Fruit fly (Drosophila melanogaster) whole organism, adult: ENCODE measurements around the gene CG31549.

ENCODE experiments used
- CG11617 ChIP-seq: fragments of 200-800 bp; sonication (Bioruptor generic); optimal IDR thresholded peaks from 2 replicates; lab custom pipeline; 2017; ENCODE audit warnings: mild to moderate bottlenecking, missing biosample characterization, missing genetic modification reagents, missing genetic modification characterization
- CG7101 ChIP-seq: fragments of 200-800 bp; sonication (Bioruptor generic); optimal IDR thresholded peaks from 2 replicates; lab custom pipeline; 2018; ENCODE audit warnings: missing biosample characterization, mild to moderate bottlenecking, missing genetic modification characterization, moderate library complexity
- cnc ChIP-seq, 2 experiments: fragments of >200 bp; optimal IDR thresholded peaks; 2 replicates each; lab custom pipeline; 2017
- pad ChIP-seq: fragments of 200-800 bp; sonication (Bioruptor generic); optimal IDR thresholded peaks from 3 replicates; lab custom pipeline; 2017; ENCODE audit warnings: missing biosample characterization, missing genetic modification characterization, mild to moderate bottlenecking, moderate library complexity, missing genetic modification reagents

- no peak for TF ChIP-seq CG11617
- no peak for TF ChIP-seq CG7101 (tag; lab: Kevin White, UChicago)
- TF ChIP-seq pad (GFP tag; lab: Kevin White, UChicago), result no peak
- no peak for TF ChIP-seq cnc (optimal IDR thresholded peaks at IDR 0.05; lab: Kevin White, UChicago)
These were observed 16.5 kb upstream of the CG31549 start for dm6 chr3R:5615484-5615883.
